Worm (Caenorhabditis elegans) whole organism, L1 larva: ENCODE results near the gene F14D12.1.

ENCODE experiments used
- mep-1 ChIP-seq: fragments of 150-350 bp; optimal IDR thresholded peaks from 2 replicates; lab custom pipeline; 2014; ENCODE audit warnings: missing biosample characterization, missing genetic modification characterization
- nhr-20 ChIP-seq: sonication (generic microtip); optimal IDR thresholded peaks from 2 replicates; lab custom pipeline; 2016; ENCODE audit warnings: mild to moderate bottlenecking, missing genetic modification characterization, missing compliant biosample characterization
- nhr-76 ChIP-seq: sonication (generic microtip); optimal IDR thresholded peaks from 2 replicates; lab custom pipeline; 2017; ENCODE audit warnings: missing biosample characterization, missing genetic modification characterization
- skn-1 ChIP-seq: fragments of 150-350 bp; optimal IDR thresholded peaks from 2 replicates; lab custom pipeline; 2014; ENCODE audit warnings: missing biosample characterization, missing genetic modification characterization
- sptf-1 ChIP-seq: fragments of 150-350 bp; optimal IDR thresholded peaks from 2 replicates; lab custom pipeline; 2014; ENCODE audit warnings: missing biosample characterization, missing genetic modification characterization
- unc-130 ChIP-seq: fragments of 150-350 bp; optimal IDR thresholded peaks from 2 replicates; lab custom pipeline; 2017; ENCODE audit warnings: missing biosample characterization, missing genetic modification characterization, inconsistent platforms
- zag-1 ChIP-seq: fragments of 150-350 bp; optimal IDR thresholded peaks from 2 replicates; lab custom pipeline; 2014; ENCODE audit warnings: missing biosample characterization, missing genetic modification characterization
- ztf-11 ChIP-seq, 2 experiments: sonication (generic microtip); optimal IDR thresholded peaks; 2 replicates each; lab custom pipeline; 2016 to 2017; ENCODE audit warnings: missing genetic modification characterization in 2 of 2, missing biosample characterization in 1 of 2, missing compliant biosample characterization in 1 of 2
- ztf-4 ChIP-seq: fragments of 150-350 bp; optimal IDR thresholded peaks from 2 replicates; lab custom pipeline; 2014; ENCODE audit warnings: missing biosample characterization, missing genetic modification characterization

- TF ChIP-seq ztf-4 (no peak), unc-130 (tag; lab: Kevin White, UChicago) (no peak), nhr-76 (no peak), ztf-11 (tag; optimal IDR thresholded peaks at IDR 0.05; lab: Kevin White, UChicago) (no peak), mep-1 (tag; lab: Kevin White, UChicago) (no peak), zag-1 (tag; lab: Kevin White, UChicago) (no peak), sptf-1 (tag; lab: Kevin White, UChicago) (no peak), nhr-20 (tag; lab: Kevin White, UChicago) (no peak), skn-1 (tag; lab: Kevin White, UChicago) (no peak)
These were observed 28.1 kb downstream of the F14D12.1 start, which contains the start of gene T22B7.8 for ce11 chrX:5631626-5632025.
